Fruit fly (Drosophila melanogaster): Measurements from ENCODE around the gene Vml.

DNA sequence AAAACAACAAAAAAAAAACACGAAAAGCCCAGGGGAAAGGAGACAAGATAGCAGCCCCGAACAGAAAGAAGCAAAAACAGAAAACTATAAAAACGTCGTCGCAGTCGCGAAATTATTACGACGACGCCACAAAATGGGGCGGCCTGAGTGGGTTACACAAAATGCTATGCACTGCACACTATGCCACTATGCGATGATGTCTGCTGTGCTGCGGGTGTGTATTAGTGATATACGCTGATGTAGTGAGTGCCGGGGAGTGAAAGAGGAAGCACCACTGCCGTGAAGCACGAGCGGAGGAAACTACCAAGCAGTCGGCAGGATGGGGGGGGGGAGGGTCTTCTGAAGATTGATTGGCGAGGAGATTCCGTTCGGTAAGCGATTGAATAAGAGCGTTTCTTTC lies 11.4 kb downstream of the Vml start:
- TF ChIP-seq CTCF (optimal IDR thresholded peaks at IDR 0.05) (no peak), CG8478 (optimal IDR thresholded peaks at IDR 0.05) (no peak)
